Fruit fly (Drosophila melanogaster) whole organism, embryonic: ENCODE measurements around the gene Hacd1.

ENCODE experiments used
- Awh ChIP-seq: fragments of 200-800 bp; sonication (Bioruptor generic); IDR thresholded peaks from 2 replicates; pipeline ENCODE4, ENCODE4 v1.3.6; 2022; ENCODE audit warnings: missing biosample characterization, missing genetic modification characterization
- B-H1 ChIP-seq: fragments of 200-800 bp; sonication (Bioruptor generic); IDR thresholded peaks from 3 replicates; pipeline ENCODE4 v1.3.6; 2022; ENCODE audit warnings: missing biosample characterization, missing genetic modification characterization
- CG11247 ChIP-seq: fragments of 200-800 bp; sonication (Bioruptor generic); IDR thresholded peaks from 2 replicates; pipeline ENCODE4 v1.3.6; 2022; ENCODE audit warnings: missing biosample characterization, missing genetic modification characterization
- CG11456 ChIP-seq: fragments of 200-800 bp; sonication (Bioruptor generic); IDR thresholded peaks from 3 replicates; pipeline ENCODE4 v1.3.6; 2022; ENCODE audit warnings: missing biosample characterization, missing genetic modification characterization
- CG12769 ChIP-seq: fragments of 200-800 bp; sonication (Bioruptor generic); optimal IDR thresholded peaks from 2 replicates; lab custom pipeline; 2019; ENCODE audit warnings: missing biosample characterization, mild to moderate bottlenecking, missing genetic modification characterization, moderate library complexity
- CG13287 ChIP-seq: fragments of 200-800 bp; sonication (Bioruptor generic); IDR thresholded peaks from 2 replicates; pipeline ENCODE4 v1.3.6; 2022; ENCODE audit warnings: missing biosample characterization, missing genetic modification characterization; ENCODE audit not compliant: partially characterized antibody
- CG13296 ChIP-seq: fragments of 200-800 bp; sonication (Bioruptor generic); optimal IDR thresholded peaks from 3 replicates; lab custom pipeline; 2018; ENCODE audit warnings: missing biosample characterization, mild to moderate bottlenecking, missing genetic modification characterization
- CG14014 ChIP-seq: fragments of 200-800 bp; sonication (Bioruptor generic); IDR thresholded peaks from 2 replicates; pipeline ENCODE4 v1.3.6; 2022; ENCODE audit warnings: missing biosample characterization, missing genetic modification characterization
- CG14860 ChIP-seq: fragments of 200-800 bp; sonication (Bioruptor generic); IDR thresholded peaks from 3 replicates; pipeline ENCODE4 v1.3.6; 2022; ENCODE audit warnings: missing biosample characterization, missing genetic modification characterization; ENCODE audit not compliant: partially characterized antibody
- CG18262 ChIP-seq: fragments of 200-800 bp; optimal IDR thresholded peaks from 3 replicates; lab custom pipeline; 2019; ENCODE audit warnings: missing biosample characterization, mild to moderate bottlenecking, missing genetic modification characterization, moderate library complexity
- CG18476 ChIP-seq: fragments of 200-800 bp; sonication (Bioruptor generic); optimal IDR thresholded peaks from 2 replicates; lab custom pipeline; 2016; ENCODE audit warnings: missing biosample characterization, mild to moderate bottlenecking, missing genetic modification characterization
- CG31388 ChIP-seq: fragments of 200-800 bp; sonication (Bioruptor generic); optimal IDR thresholded peaks from 2 replicates; lab custom pipeline; 2016; ENCODE audit warnings: missing biosample characterization, missing genetic modification characterization
- CG32767 ChIP-seq: fragments of 200-800 bp; sonication (Bioruptor generic); IDR thresholded peaks from 2 replicates; pipeline ENCODE4 v1.3.6; 2022; ENCODE audit warnings: missing biosample characterization, missing genetic modification characterization
- CG3407 ChIP-seq: fragments of 200-800 bp; sonication (Bioruptor generic); optimal IDR thresholded peaks from 2 replicates; lab custom pipeline; 2018; ENCODE audit warnings: missing biosample characterization, mild to moderate bottlenecking, missing genetic modification characterization
- CG4282 ChIP-seq: fragments of 200-800 bp; sonication (Bioruptor generic); optimal IDR thresholded peaks from 2 replicates; lab custom pipeline; 2016; ENCODE audit warnings: missing biosample characterization, missing genetic modification characterization
- CG6765 ChIP-seq: fragments of 200-800 bp; sonication (Bioruptor generic); optimal IDR thresholded peaks from 3 replicates; lab custom pipeline; 2017; ENCODE audit warnings: missing biosample characterization, mild to moderate bottlenecking, missing genetic modification characterization
- CG7372 ChIP-seq: fragments of 200-800 bp; sonication (Bioruptor generic); IDR thresholded peaks from 2 replicates; pipeline ENCODE4 v1.3.6; 2022; ENCODE audit warnings: missing biosample characterization, missing genetic modification characterization
- CG7745 ChIP-seq: fragments of 200-800 bp; sonication (Bioruptor generic); optimal IDR thresholded peaks from 2 replicates; lab custom pipeline; 2018; ENCODE audit warnings: missing biosample characterization, mild to moderate bottlenecking, missing genetic modification characterization, moderate library complexity
- CG8089 ChIP-seq: fragments of 200-800 bp; sonication (Bioruptor generic); optimal IDR thresholded peaks from 3 replicates; lab custom pipeline; 2016; ENCODE audit warnings: missing biosample characterization, missing genetic modification characterization
- Dfd ChIP-seq, 2 experiments: fragments of >200 bp; optimal IDR thresholded peaks; 2 replicates each; lab custom pipeline; 2017; ENCODE audit warnings: missing biosample characterization in 2 of 2, missing genetic modification characterization in 2 of 2
- Doc3 ChIP-seq: fragments of 200-800 bp; sonication (Bioruptor generic); IDR thresholded peaks from 3 replicates; pipeline ENCODE4 v1.3.6; 2022; ENCODE audit warnings: missing biosample characterization, missing genetic modification characterization; ENCODE audit not compliant: partially characterized antibody
- HLH4C ChIP-seq: fragments of 200-800 bp; sonication (Bioruptor generic); IDR thresholded peaks from 3 replicates; pipeline ENCODE4 v1.3.6; 2022; ENCODE audit warnings: missing biosample characterization, missing genetic modification characterization; ENCODE audit not compliant: partially characterized antibody
- Jarid2 ChIP-seq: fragments of 200-800 bp; sonication (Bioruptor generic); optimal IDR thresholded peaks from 3 replicates; lab custom pipeline; 2017; ENCODE audit warnings: mild to moderate bottlenecking, missing biosample characterization, missing genetic modification reagents, missing genetic modification characterization
- Max ChIP-seq: fragments of 200-800 bp; sonication (Bioruptor generic); optimal IDR thresholded peaks from 2 replicates; lab custom pipeline; 2016; ENCODE audit warnings: missing biosample characterization, mild to moderate bottlenecking, missing genetic modification characterization
- Optix ChIP-seq: fragments of 200-800 bp; sonication (Bioruptor generic); IDR thresholded peaks from 3 replicates; pipeline ENCODE4 v1.3.6; 2022; ENCODE audit warnings: missing biosample characterization, missing genetic modification characterization
- cato ChIP-seq: fragments of 200-800 bp; sonication (Bioruptor generic); optimal IDR thresholded peaks from 2 replicates; lab custom pipeline; 2016; ENCODE audit warnings: missing biosample characterization, missing genetic modification characterization, borderline replicate concordance
- chif ChIP-seq, 2 experiments: fragments of 200-800 bp; sonication (Bioruptor generic); optimal IDR thresholded peaks; 3 replicates each; lab custom pipeline; 2016; ENCODE audit warnings: missing biosample characterization in 2 of 2, missing genetic modification characterization in 2 of 2
- chinmo ChIP-seq: fragments of 200-800 bp; sonication (Bioruptor generic); IDR thresholded peaks from 4 replicates; pipeline ENCODE4 v1.3.6; 2022; ENCODE audit warnings: missing biosample characterization, missing genetic modification characterization; ENCODE audit not compliant: partially characterized antibody
- chm ChIP-seq: fragments of 200-800 bp; sonication (Bioruptor generic); IDR thresholded peaks from 2 replicates; pipeline ENCODE4 v1.3.6; 2022; ENCODE audit warnings: missing biosample characterization, missing genetic modification characterization
- disco-r ChIP-seq: fragments of 200-800 bp; sonication (Bioruptor generic); optimal IDR thresholded peaks from 2 replicates; lab custom pipeline; 2016; ENCODE audit warnings: missing biosample characterization, missing genetic modification characterization
- dpn ChIP-seq, 2 experiments: fragments of 200-800 bp; sonication (Bioruptor generic); optimal IDR thresholded peaks; 3 replicates each; lab custom pipeline; 2016; ENCODE audit warnings: missing biosample characterization in 2 of 2, missing genetic modification characterization in 2 of 2
- eve ChIP-seq, 2 experiments: fragments of >200 bp; optimal IDR thresholded peaks; 2 replicates each; lab custom pipeline; 2017; ENCODE audit warnings: missing biosample characterization in 2 of 2, missing genetic modification characterization in 2 of 2
- eyg ChIP-seq: fragments of 200-800 bp; sonication (Bioruptor generic); optimal IDR thresholded peaks from 3 replicates; lab custom pipeline; 2016; ENCODE audit warnings: missing biosample characterization, missing genetic modification characterization
- fd64A ChIP-seq: fragments of 200-800 bp; sonication (Bioruptor generic); optimal IDR thresholded peaks from 3 replicates; lab custom pipeline; 2018; ENCODE audit warnings: missing biosample characterization, mild to moderate bottlenecking, missing genetic modification characterization
- grau ChIP-seq: fragments of 200-800 bp; optimal IDR thresholded peaks from 3 replicates; lab custom pipeline; 2019; ENCODE audit warnings: missing biosample characterization, mild to moderate bottlenecking, missing genetic modification characterization, moderate library complexity
- gro ChIP-seq: fragments of 200-800 bp; sonication (Bioruptor generic); optimal IDR thresholded peaks from 2 replicates; lab custom pipeline; 2016; ENCODE audit warnings: missing biosample characterization, missing genetic modification characterization
- h ChIP-seq: fragments of >200 bp; optimal IDR thresholded peaks from 2 replicates; lab custom pipeline; 2017
- ham ChIP-seq: fragments of 200-800 bp; sonication (Bioruptor generic); IDR thresholded peaks from 2 replicates; pipeline ENCODE4 v1.3.6; 2022; ENCODE audit warnings: missing biosample characterization, missing genetic modification characterization
- hbn ChIP-seq: fragments of 200-800 bp; sonication (Bioruptor generic); IDR thresholded peaks from 2 replicates; pipeline ENCODE4 v1.3.6; 2022; ENCODE audit warnings: missing biosample characterization, missing genetic modification characterization; ENCODE audit not compliant: partially characterized antibody
- p53 ChIP-seq: fragments of 200-800 bp; sonication (Bioruptor generic); optimal IDR thresholded peaks from 2 replicates; lab custom pipeline; 2016; ENCODE audit warnings: missing biosample characterization, missing genetic modification characterization
- run ChIP-seq: fragments of 200-800 bp; sonication (Bioruptor generic); optimal IDR thresholded peaks from 3 replicates; lab custom pipeline; 2018; ENCODE audit warnings: missing biosample characterization, mild to moderate bottlenecking, missing genetic modification characterization
- salm ChIP-seq: fragments of 200-800 bp; sonication (Bioruptor generic); optimal IDR thresholded peaks from 2 replicates; lab custom pipeline; 2018; ENCODE audit warnings: missing biosample characterization, mild to moderate bottlenecking, missing genetic modification characterization
- sc ChIP-seq, 3 experiments: fragments of >200 bp in 2 of 3; fragments of 200-800 bp in 1 of 3; sonication (Bioruptor generic) in 1 of 3; optimal IDR thresholded peaks; 2 replicates in 2 of 3; 3 replicates in 1 of 3; lab custom pipeline; 2017; ENCODE audit warnings: mild to moderate bottlenecking in 1 of 3, missing biosample characterization in 1 of 3, missing genetic modification characterization in 1 of 3, missing genetic modification reagents in 1 of 3
- sima ChIP-seq: fragments of 200-800 bp; sonication (Bioruptor generic); optimal IDR thresholded peaks from 2 replicates; lab custom pipeline; 2016; ENCODE audit warnings: missing biosample characterization, missing genetic modification characterization
- slou ChIP-seq: fragments of 200-800 bp; sonication (Bioruptor generic); optimal IDR thresholded peaks from 3 replicates; lab custom pipeline; 2016; ENCODE audit warnings: missing biosample characterization, missing genetic modification characterization
- unc-4 ChIP-seq: fragments of 200-800 bp; sonication (Bioruptor generic); IDR thresholded peaks from 2 replicates; pipeline ENCODE4 v1.3.6; 2022; ENCODE audit warnings: missing biosample characterization, missing genetic modification characterization; ENCODE audit not compliant: partially characterized antibody
- wor ChIP-seq: fragments of 200-800 bp; sonication (Bioruptor generic); IDR thresholded peaks from 2 replicates; pipeline ENCODE4 v1.3.6; 2022; ENCODE audit warnings: missing biosample characterization, missing genetic modification characterization
- zen ChIP-seq: fragments of 200-800 bp; sonication (Bioruptor generic); optimal IDR thresholded peaks from 3 replicates; lab custom pipeline; 2018; ENCODE audit warnings: missing biosample characterization, mild to moderate bottlenecking, missing genetic modification characterization, moderate library complexity
- zf30C ChIP-seq: fragments of 200-800 bp; sonication (Bioruptor generic); optimal IDR thresholded peaks from 3 replicates; lab custom pipeline; 2018; ENCODE audit warnings: missing biosample characterization, mild to moderate bottlenecking, missing genetic modification characterization

Hacd1 gene

DNA sequence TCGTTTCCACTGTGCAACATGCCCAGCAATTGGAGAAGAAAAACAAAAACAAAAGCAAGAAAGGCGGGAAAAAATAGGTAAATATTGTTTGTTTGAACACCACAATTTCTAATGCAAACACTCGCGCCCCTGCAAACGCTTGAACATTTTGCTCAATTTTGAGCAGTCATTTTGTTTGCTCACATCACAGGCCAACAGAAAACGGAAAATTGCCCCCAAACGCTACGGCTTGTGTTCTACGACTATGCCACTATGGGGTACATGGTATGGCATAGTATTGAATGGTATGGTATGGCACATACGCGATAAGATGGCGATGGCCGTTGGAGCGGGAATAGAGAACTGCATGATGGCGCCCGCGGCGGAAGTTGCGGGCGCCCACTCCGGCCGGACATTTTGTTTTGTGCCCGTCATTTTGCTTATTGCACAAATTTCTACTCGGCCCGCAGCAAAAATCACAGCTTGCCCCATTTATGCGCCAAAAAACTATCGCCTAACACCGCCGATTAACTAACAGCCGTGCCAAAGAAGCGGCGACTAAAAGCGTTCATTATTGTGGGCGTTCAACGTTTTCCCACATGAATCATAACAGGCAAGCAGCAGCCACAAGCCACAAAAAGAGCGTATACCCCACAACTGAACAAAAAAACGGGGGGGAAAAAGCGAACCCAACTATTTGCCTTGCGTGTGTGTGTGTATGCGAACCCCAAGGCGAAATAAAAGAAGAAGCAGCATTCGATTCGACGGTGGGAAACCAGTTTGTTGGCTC, 2.3 kb upstream of the Hacd1 start (continued):
- TF ChIP-seq CG12769 (tag; lab: Kevin White, UChicago), result peak; percentile 91
- TF ChIP-seq grau (tag; lab: Kevin White, UChicago), result peak; percentile 22
- peak; percentile 77 for TF ChIP-seq run
- no peak for TF ChIP-seq zen (tag; lab: Kevin White, UChicago)
- TF ChIP-seq cato (GFP tag; lab: Kevin White, UChicago), result peak; percentile 63
- no peak for TF ChIP-seq CG13287 (GFP tag; lab: Robert Waterston, UW)
- no peak for TF ChIP-seq Dfd (GFP tag; optimal IDR thresholded peaks at IDR 0.05; lab: Kevin White, UChicago)
- no peak for TF ChIP-seq chinmo (GFP tag; lab: Robert Waterston, UW)
- TF ChIP-seq Doc3, result no peak
- TF ChIP-seq ham (GFP tag; lab: Robert Waterston, UW), result no peak
- peak; percentile 86 for TF ChIP-seq CG7745 (tag; lab: Kevin White, UChicago)
- no peak for TF ChIP-seq CG18476 (GFP tag; lab: Kevin White, UChicago)
- TF ChIP-seq sc (optimal IDR thresholded peaks at IDR 0.05; lab: Kevin White, UChicago), result no peak
- peak; percentile 85 for TF ChIP-seq sc (GFP tag; optimal IDR thresholded peaks at IDR 0.05; lab: Kevin White, UChicago)
- no peak for TF ChIP-seq slou
- peak; percentile 2 for TF ChIP-seq CG4282
- peak; percentile 93 for TF ChIP-seq CG3407 (GFP tag; lab: Kevin White, UChicago)
- TF ChIP-seq CG32767 (GFP tag; lab: Robert Waterston, UW), result no peak
- peak; percentile 39 for TF ChIP-seq sima (GFP tag; lab: Kevin White, UChicago)
- TF ChIP-seq dpn (GFP tag; optimal IDR thresholded peaks at IDR 0.05; lab: Kevin White, UChicago), result peak; percentile 33 to 50
- TF ChIP-seq wor (GFP tag; lab: Robert Waterston, UW), result no peak
- TF ChIP-seq CG8089, result peak; percentile 78
- TF ChIP-seq CG14014 (GFP tag; lab: Robert Waterston, UW), result no peak
- no peak for TF ChIP-seq HLH4C
- no peak for TF ChIP-seq Awh
- TF ChIP-seq CG11456 (GFP tag; lab: Robert Waterston, UW), result no peak
- peak; percentile 24 for TF ChIP-seq Max (GFP tag; lab: Kevin White, UChicago)
- TF ChIP-seq CG14860 (GFP tag; lab: Robert Waterston, UW), result no peak
- no peak for TF ChIP-seq Optix
- TF ChIP-seq unc-4 (GFP tag; lab: Robert Waterston, UW), result no peak
- no peak for TF ChIP-seq CG31388 (GFP tag; lab: Kevin White, UChicago)
- TF ChIP-seq disco-r, result peak; percentile 2
- peak; percentile 89 for TF ChIP-seq fd64A (GFP tag; lab: Kevin White, UChicago)
- TF ChIP-seq hbn (GFP tag; lab: Robert Waterston, UW), result no peak
- no peak for TF ChIP-seq h
- TF ChIP-seq CG6765, result peak; percentile 36
- no peak for TF ChIP-seq p53 (GFP tag; lab: Kevin White, UChicago)
- no peak for TF ChIP-seq CG7372 (GFP tag; lab: Robert Waterston, UW)
- peak; percentile 42 for TF ChIP-seq gro (GFP tag; lab: Kevin White, UChicago)
- TF ChIP-seq CG13296, result peak; percentile 67
- peak; percentile 77 for TF ChIP-seq salm (tag; lab: Kevin White, UChicago)
- TF ChIP-seq chif (GFP tag; optimal IDR thresholded peaks at IDR 0.05; lab: Kevin White, UChicago), result peak; percentile 27 to 42
- no peak for TF ChIP-seq eve (GFP tag; optimal IDR thresholded peaks at IDR 0.05; lab: Kevin White, UChicago)
- peak; percentile 56 for TF ChIP-seq Jarid2 (GFP tag; lab: Kevin White, UChicago)
- TF ChIP-seq CG18262, result peak; percentile 63
- no peak for TF ChIP-seq CG11247
- no peak for TF ChIP-seq B-H1
- no peak for TF ChIP-seq eyg (GFP tag; lab: Kevin White, UChicago)
- TF ChIP-seq zf30C, result no peak
- TF ChIP-seq chm (GFP tag; lab: Robert Waterston, UW), result no peak
